Worm (Caenorhabditis elegans): ENCODE data around the gene C14C10.2.

The C14C10.2 gene

ce11 chrV:12555872-12556271 is 36.4 kb downstream of the C14C10.2 start (continued):
- TF ChIP-seq rnt-1 (tag; optimal IDR thresholded peaks at IDR 0.05) (no peak), blmp-1 (tag; optimal IDR thresholded peaks at IDR 0.05) (peak; percentile 80), grh-1 (GFP tag; IDR thresholded peaks at IDR 0.05) (0 out of 2 replicates have a peak, but pooled peaks have one; percentile 5), unc-130 (tag; optimal IDR thresholded peaks at IDR 0.05) (peak; percentile 25), vab-15 (tag; optimal IDR thresholded peaks at IDR 0.05) (no peak), unc-98 (GFP tag; IDR thresholded peaks at IDR 0.05) (no peak), ceh-63 (GFP tag; optimal IDR thresholded peaks at IDR 0.05) (no peak), snu-23 (GFP tag; optimal IDR thresholded peaks at IDR 0.05) (peak; percentile 30), lsy-2 (tag; optimal IDR thresholded peaks at IDR 0.05) (peak in 1 of 2 experiments; percentile 25), elt-3 (tag; optimal IDR thresholded peaks at IDR 0.05) (peak in 3 of 6 experiments; percentile 32 to 85 (median 59)), jun-1 (tag; optimal IDR thresholded peaks at IDR 0.05) (no peak), lin-13 (GFP tag; optimal IDR thresholded peaks at IDR 0.05) (no peak), aha-1 (tag; optimal IDR thresholded peaks at IDR 0.05) (no peak), pax-3 (tag; optimal IDR thresholded peaks at IDR 0.05) (no peak), nhr-11 (tag; optimal IDR thresholded peaks at IDR 0.05) (no peak), egl-27 (tag; optimal IDR thresholded peaks at IDR 0.05) (no peak), egl-13 (tag; optimal IDR thresholded peaks at IDR 0.05) (no peak), F16B12.6 (tag; optimal IDR thresholded peaks at IDR 0.05) (no peak), aly-2 (tag; optimal IDR thresholded peaks at IDR 0.05) (no peak), unc-30 (tag; optimal IDR thresholded peaks at IDR 0.05) (no peak), nhr-76 (tag; optimal IDR thresholded peaks at IDR 0.05) (no peak), C16A3.4 (tag; optimal IDR thresholded peaks at IDR 0.05) (no peak), zag-1 (tag; optimal IDR thresholded peaks at IDR 0.05) (no peak), nhr-19 (GFP tag; conservative IDR thresholded peaks at IDR 0.05) (peak; percentile 21), nhr-237 (tag; optimal IDR thresholded peaks at IDR 0.05) (no peak), ztf-4 (tag; optimal IDR thresholded peaks at IDR 0.05) (no peak), ztf-11 (tag; optimal IDR thresholded peaks at IDR 0.05) (no peak), hlh-4 (tag; optimal IDR thresholded peaks at IDR 0.05) (no peak), nhr-47 (tag; optimal IDR thresholded peaks at IDR 0.05) (no peak), nhr-77 (tag; optimal IDR thresholded peaks at IDR 0.05) (no peak), tlp-1 (tag; optimal IDR thresholded peaks at IDR 0.05) (no peak)

DNA sequence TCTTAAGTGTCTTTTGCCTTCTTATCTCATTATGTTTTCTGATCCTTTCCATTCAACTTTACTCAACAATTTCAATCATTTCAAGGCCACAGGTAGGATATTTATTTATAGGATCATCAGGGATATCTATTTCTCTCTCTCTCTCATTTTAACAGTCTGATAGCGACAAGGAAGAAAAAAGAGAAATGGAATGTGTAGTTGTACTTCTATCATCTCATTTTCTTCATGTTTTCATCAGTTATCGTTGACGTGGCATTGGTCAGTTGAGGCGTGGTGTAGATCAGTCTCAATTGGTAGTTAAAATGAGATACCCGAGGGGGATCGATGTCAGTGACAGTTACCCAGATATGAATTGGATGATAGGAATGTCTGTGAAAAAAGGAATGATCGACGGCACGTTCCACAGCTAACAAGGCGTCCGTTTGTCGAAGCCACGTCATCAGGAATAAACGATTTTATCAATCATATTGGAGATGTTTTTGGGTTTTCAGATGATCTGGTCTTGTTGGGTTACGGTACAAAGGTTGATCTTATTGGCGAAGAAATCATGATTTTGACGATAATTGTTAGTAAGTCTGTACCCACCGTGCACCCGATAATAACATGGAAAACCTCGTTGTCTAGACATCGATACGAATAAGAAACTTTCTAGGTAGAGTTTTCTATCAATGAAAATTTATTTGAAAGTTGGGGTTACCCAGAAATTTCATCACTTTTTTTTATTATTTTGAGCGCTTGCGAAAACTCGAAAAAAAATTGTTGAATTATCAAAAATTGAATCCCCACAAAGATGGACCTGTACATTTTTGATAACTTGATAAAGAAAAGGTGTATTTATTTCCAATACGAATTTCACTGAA is 37.9 kb downstream of the C14C10.2 start:
- peak; percentile 84 for TF ChIP-seq lin-14 (GFP tag; optimal IDR thresholded peaks at IDR 0.05)
- no peak for TF ChIP-seq mef-2 (tag; optimal IDR thresholded peaks at IDR 0.05)
- TF ChIP-seq tlp-1 (tag; optimal IDR thresholded peaks at IDR 0.05): no peak
- TF ChIP-seq nhr-19 (GFP tag; conservative IDR thresholded peaks at IDR 0.05): peak; percentile 54
- TF ChIP-seq nhr-20 (tag; optimal IDR thresholded peaks at IDR 0.05): peak; percentile 79
- TF ChIP-seq grh-1 (GFP tag; IDR thresholded peaks at IDR 0.05): peak; percentile 51; the same call in 1 of the 2 replicates
- peak; percentile 98 for TF ChIP-seq nhr-85 (tag)
- TF ChIP-seq nhr-11 (tag; optimal IDR thresholded peaks at IDR 0.05): no peak
- TF ChIP-seq mdl-1 (tag; optimal IDR thresholded peaks at IDR 0.05): peak in 1 of 2 experiments; percentile 34
- TF ChIP-seq blmp-1 (tag; optimal IDR thresholded peaks at IDR 0.05): peak; percentile 85
- TF ChIP-seq unc-30 (tag; optimal IDR thresholded peaks at IDR 0.05): no peak
- no peak for TF ChIP-seq unc-86 (tag; optimal IDR thresholded peaks at IDR 0.05)
- TF ChIP-seq ets-5 (GFP tag; IDR thresholded peaks at IDR 0.05): no peak
- TF ChIP-seq nhr-47 (tag; optimal IDR thresholded peaks at IDR 0.05): peak; percentile 38
- TF ChIP-seq sptf-1 (tag; optimal IDR thresholded peaks at IDR 0.05): no peak
- peak in 1 of 2 experiments; percentile 24 for TF ChIP-seq lin-35 (GFP tag; optimal IDR thresholded peaks at IDR 0.05)
- no peak for TF ChIP-seq nhr-237 (tag; optimal IDR thresholded peaks at IDR 0.05)
- TF ChIP-seq tbx-2 (tag; optimal IDR thresholded peaks at IDR 0.05): peak; percentile 72
- TF ChIP-seq snpc-4 (tag; optimal IDR thresholded peaks at IDR 0.05): no peak
- peak; percentile 73 for TF ChIP-seq nhr-90 (tag; optimal IDR thresholded peaks at IDR 0.05; ENCODE audit: poor library complexity)
- peak; percentile 64 for TF ChIP-seq unc-130 (tag; optimal IDR thresholded peaks at IDR 0.05)
- peak in 1 of 2 experiments; percentile 1 for TF ChIP-seq efl-1 (optimal IDR thresholded peaks at IDR 0.05)
- TF ChIP-seq efl-1 (GFP tag; optimal IDR thresholded peaks at IDR 0.05 in 1 of 2): peak in 1 of 2 experiments; percentile 59
- TF ChIP-seq alr-1 (tag; optimal IDR thresholded peaks at IDR 0.05; ENCODE audit: borderline replicate concordance): no peak
- TF ChIP-seq snu-23 (GFP tag; optimal IDR thresholded peaks at IDR 0.05): peak; percentile 64
- TF ChIP-seq pag-3 (tag; optimal IDR thresholded peaks at IDR 0.05; ENCODE audit: borderline replicate concordance, insufficient read depth): no peak
- TF ChIP-seq ama-1 (optimal IDR thresholded peaks at IDR 0.05): peak; percentile 6
- peak; percentile 63 for TF ChIP-seq C16A3.4 (tag; optimal IDR thresholded peaks at IDR 0.05)
- TF ChIP-seq mab-9 (GFP tag; IDR thresholded peaks at IDR 0.05): no peak
- TF ChIP-seq unc-62 (GFP tag; optimal IDR thresholded peaks at IDR 0.05): no peak
- no peak for TF ChIP-seq lin-13 (GFP tag; optimal IDR thresholded peaks at IDR 0.05)

Data from whole organism, L1 larva.